Fruit fly (Drosophila melanogaster): ENCODE results near the gene Noc1.

The Noc1 gene

DNA sequence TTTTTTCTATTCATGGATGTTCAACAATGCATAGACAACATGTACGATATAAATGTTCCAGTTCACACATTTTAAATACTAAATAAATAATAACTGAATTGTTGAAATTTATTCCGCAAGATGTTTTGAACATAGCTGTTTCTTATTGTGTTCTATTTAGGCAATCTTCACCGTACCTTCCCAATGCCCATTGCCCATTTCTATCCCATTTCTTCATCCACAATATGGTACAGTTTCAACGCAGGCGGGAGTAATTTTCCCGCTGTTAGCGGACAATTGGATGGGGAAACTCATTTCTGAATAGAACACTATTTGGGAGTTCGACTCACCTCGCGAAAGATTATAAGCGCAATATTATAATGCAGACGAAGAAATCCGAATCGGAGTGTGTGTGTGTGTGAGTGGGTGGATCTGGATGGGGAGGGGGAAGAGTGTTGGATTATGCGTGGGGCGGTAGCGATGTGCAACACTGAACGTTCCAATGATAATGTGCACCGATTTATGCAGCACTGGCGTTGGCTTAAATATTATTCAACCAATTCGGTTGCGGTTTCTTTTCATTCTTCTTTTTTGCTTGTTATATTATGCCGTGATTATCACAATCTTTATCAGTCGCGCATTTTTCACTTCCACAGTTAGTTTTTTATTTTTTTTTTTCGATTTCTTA is 17.5 kb downstream of the Noc1 start (continued):
- TF ChIP-seq CG7928 (GFP tag; optimal IDR thresholded peaks at IDR 0.05) (no peak), Usf (GFP tag; optimal IDR thresholded peaks at IDR 0.05) (no peak), CG7271 (tag; optimal IDR thresholded peaks at IDR 0.05) (no peak), CG7357 (GFP tag; IDR thresholded peaks at IDR 0.05) (no peak), Deaf1 (tag; optimal IDR thresholded peaks at IDR 0.05) (peak; percentile 60), BEAF-32 (GFP tag; optimal IDR thresholded peaks at IDR 0.05) (peak; percentile 1), salm (tag; optimal IDR thresholded peaks at IDR 0.05) (no peak), CG15269 (tag; optimal IDR thresholded peaks at IDR 0.05) (no peak), her (GFP tag; optimal IDR thresholded peaks at IDR 0.05) (peak; percentile 61), Lpt (GFP tag; optimal IDR thresholded peaks at IDR 0.05) (no peak), Dp (GFP tag; optimal IDR thresholded peaks at IDR 0.05) (peak; percentile 2), exex (tag; optimal IDR thresholded peaks at IDR 0.05) (no peak), Mrtf (GFP tag; IDR thresholded peaks at IDR 0.05) (peak; percentile 62; the same call in 2 of the 3 replicates), eyg (GFP tag; optimal IDR thresholded peaks at IDR 0.05) (peak; percentile 27), gce (GFP tag; IDR thresholded peaks at IDR 0.05) (no peak), HmgZ (tag; optimal IDR thresholded peaks at IDR 0.05) (peak; percentile 42), CG10209 (GFP tag; optimal IDR thresholded peaks at IDR 0.05) (peak; percentile 34), Xrp1 (GFP tag; IDR thresholded peaks at IDR 0.05) (peak; percentile 57; the same call in 1 of the 2 replicates), CG6254 (GFP tag; optimal IDR thresholded peaks at IDR 0.05) (peak; percentile 26), HHEX (GFP tag; optimal IDR thresholded peaks at IDR 0.05) (peak; percentile 69), CG12744 (GFP tag; optimal IDR thresholded peaks at IDR 0.05) (no peak), ham (GFP tag; IDR thresholded peaks at IDR 0.05) (no peak), chn (GFP tag; optimal IDR thresholded peaks at IDR 0.05) (peak; percentile 88), E2f2 (GFP tag; IDR thresholded peaks at IDR 0.05) (peak; percentile 34; the same call in 1 of the 2 replicates), Jarid2 (GFP tag; optimal IDR thresholded peaks at IDR 0.05) (no peak), CG6813 (GFP tag; optimal IDR thresholded peaks at IDR 0.05) (peak; percentile 27), Fer1 (GFP tag; optimal IDR thresholded peaks at IDR 0.05) (no peak), CG7987 (GFP tag; optimal IDR thresholded peaks at IDR 0.05) (no peak), nau (GFP tag; optimal IDR thresholded peaks at IDR 0.05) (peak; percentile 47), gt (GFP tag; IDR thresholded peaks at IDR 0.05) (no peak), HLH3B (GFP tag; IDR thresholded peaks at IDR 0.05) (no peak), tgo (GFP tag; IDR thresholded peaks at IDR 0.05) (peak; percentile 34; the same call in 2 of the 3 replicates), HmgD (GFP tag; optimal IDR thresholded peaks at IDR 0.05) (no peak), Atf-2 (GFP tag; optimal IDR thresholded peaks at IDR 0.05) (peak; percentile 34), Xbp1 (GFP tag; optimal IDR thresholded peaks at IDR 0.05) (peak; percentile 51), lola (GFP tag; optimal IDR thresholded peaks at IDR 0.05) (no peak), ttk (GFP tag; IDR thresholded peaks at IDR 0.05) (no peak), NC2β (GFP tag; optimal IDR thresholded peaks at IDR 0.05) (peak; percentile 60), CG1647 (GFP tag; optimal IDR thresholded peaks at IDR 0.05) (peak; percentile 67), Meics (GFP tag; optimal IDR thresholded peaks at IDR 0.05) (peak; percentile 41), mld (GFP tag; IDR thresholded peaks at IDR 0.05; ENCODE audit: partially characterized antibody) (no peak), CG4328 (GFP tag; optimal IDR thresholded peaks at IDR 0.05) (peak; percentile 35), H2.0 (GFP tag; IDR thresholded peaks at IDR 0.05) (peak; percentile 19; the same call in 1 of the 2 replicates), nerfin-2 (GFP tag; IDR thresholded peaks at IDR 0.05; ENCODE audit: partially characterized antibody) (no peak), cas (GFP tag; IDR thresholded peaks at IDR 0.05) (no peak), CG10462 (GFP tag; optimal IDR thresholded peaks at IDR 0.05) (peak; percentile 43), CG2199 (GFP tag; IDR thresholded peaks at IDR 0.05) (0 out of 3 replicates have a peak, but pooled peaks have one; percentile 46), slou (GFP tag; optimal IDR thresholded peaks at IDR 0.05) (no peak), gcm2 (GFP tag; optimal IDR thresholded peaks at IDR 0.05) (no peak)
